Worm (Caenorhabditis elegans) whole organism, L1 larva: ENCODE results near the gene Y53F4B.17.
A peak's percentile ranks its signal among the peaks of the same experiment; 100 is the strongest.

ENCODE experiments used
- C04F5.9 ChIP-seq: sonication (generic microtip); optimal IDR thresholded peaks from 2 replicates; lab custom pipeline; 2016; ENCODE audit warnings: missing genetic modification characterization, missing compliant biosample characterization
- C16A3.4 ChIP-seq: fragments of 150-350 bp; optimal IDR thresholded peaks from 2 replicates; lab custom pipeline; 2014; ENCODE audit warnings: missing biosample characterization, missing genetic modification characterization
- F16B12.6 ChIP-seq: fragments of 150-350 bp; optimal IDR thresholded peaks from 2 replicates; lab custom pipeline; 2014; ENCODE audit warnings: missing biosample characterization, missing genetic modification characterization
- alr-1 ChIP-seq: fragments of 200-800 bp; sonication (Bioruptor generic); optimal IDR thresholded peaks from 2 replicates; lab custom pipeline; 2018; ENCODE audit warnings: borderline replicate concordance, mild to moderate bottlenecking, missing genetic modification characterization, missing compliant biosample characterization
- ama-1 ChIP-seq: fragments of 150-350 bp; optimal IDR thresholded peaks from 2 replicates; lab custom pipeline; 2014
- blmp-1 ChIP-seq: fragments of 150-350 bp; optimal IDR thresholded peaks from 2 replicates; lab custom pipeline; 2014; ENCODE audit warnings: missing biosample characterization, missing genetic modification characterization
- ceh-63 ChIP-seq: fragments of 200-800 bp; sonication (Bioruptor generic); optimal IDR thresholded peaks from 2 replicates; lab custom pipeline; 2018; ENCODE audit warnings: mild to moderate bottlenecking, missing genetic modification characterization, missing compliant biosample characterization
- ceh-82 ChIP-seq, 3 experiments: fragments of 150-350 bp in 1 of 3; sonication (generic microtip) in 2 of 3; optimal IDR thresholded peaks; 2 replicates each; lab custom pipeline; 2014 to 2017; ENCODE audit warnings: missing biosample characterization in 3 of 3, missing genetic modification characterization in 3 of 3
- ceh-88 ChIP-seq: fragments of 200-800 bp; sonication (Bioruptor generic); IDR thresholded peaks from 2 replicates; pipeline ENCODE4 v1.3.6; 2022; ENCODE audit warnings: missing genetic modification characterization, missing compliant biosample characterization
- ces-1 ChIP-seq: fragments of 150-350 bp; optimal IDR thresholded peaks from 2 replicates; lab custom pipeline; 2014; ENCODE audit warnings: missing biosample characterization, missing genetic modification reagents, missing genetic modification characterization
- dsc-1 ChIP-seq: sonication (generic microtip); optimal IDR thresholded peaks from 2 replicates; lab custom pipeline; 2016; ENCODE audit warnings: mild to moderate bottlenecking, missing genetic modification characterization, missing compliant biosample characterization
- efl-1 ChIP-seq, 4 experiments: fragments of 150-350 bp; optimal IDR thresholded peaks in 3 of 4; peaks in 1 of 4; 1 replicate in 1 of 4; 2 replicates in 3 of 4; lab custom pipeline; 2014; ENCODE audit warnings: missing biosample characterization in 2 of 4, missing genetic modification characterization in 2 of 4, missing genetic modification reagents in 2 of 4
- efl-3 ChIP-seq: fragments of 200-800 bp; sonication (Bioruptor generic); optimal IDR thresholded peaks from 2 replicates; lab custom pipeline; 2018; ENCODE audit warnings: mild to moderate bottlenecking, missing genetic modification characterization, missing compliant biosample characterization
- elt-3 ChIP-seq, 6 experiments: fragments of 150-350 bp in 1 of 6; sonication (generic microtip); optimal IDR thresholded peaks; 2 replicates each; lab custom pipeline; 2017 to 2018; ENCODE audit warnings: missing biosample characterization in 6 of 6, missing genetic modification characterization in 6 of 6, inconsistent platforms in 1 of 6
- fkh-10 ChIP-seq: sonication (generic microtip); optimal IDR thresholded peaks from 2 replicates; lab custom pipeline; 2017; ENCODE audit warnings: missing biosample characterization, missing genetic modification reagents, missing genetic modification characterization
- fkh-4 ChIP-seq: sonication (generic microtip); optimal IDR thresholded peaks from 2 replicates; lab custom pipeline; 2016; ENCODE audit warnings: missing compliant biosample characterization, missing genetic modification characterization, borderline replicate concordance
- fkh-8 ChIP-seq: sonication (generic microtip); optimal IDR thresholded peaks from 2 replicates; lab custom pipeline; 2016; ENCODE audit warnings: mild to moderate bottlenecking, missing genetic modification characterization, missing compliant biosample characterization
- jun-1 ChIP-seq: fragments of 150-350 bp; optimal IDR thresholded peaks from 2 replicates; lab custom pipeline; 2014; ENCODE audit warnings: missing biosample characterization, missing genetic modification reagents, missing genetic modification characterization
- lin-13 ChIP-seq: fragments of 150-350 bp; optimal IDR thresholded peaks from 2 replicates; lab custom pipeline; 2014; ENCODE audit warnings: missing biosample characterization, missing genetic modification reagents, missing genetic modification characterization
- lir-3 ChIP-seq: sonication (generic microtip); optimal IDR thresholded peaks from 2 replicates; lab custom pipeline; 2016; ENCODE audit warnings: mild to moderate bottlenecking, missing genetic modification characterization, moderate library complexity, missing compliant biosample characterization; ENCODE audit not compliant: poor library complexity
- mab-9 ChIP-seq: fragments of 200-800 bp; sonication (Bioruptor generic); IDR thresholded peaks from 2 replicates; pipeline ENCODE4 v1.3.6; 2022; ENCODE audit warnings: missing genetic modification reagents, missing genetic modification characterization, missing compliant biosample characterization
- mdl-1 ChIP-seq, 2 experiments: fragments of 150-350 bp; optimal IDR thresholded peaks; 2 replicates each; lab custom pipeline; 2014 to 2017; ENCODE audit warnings: missing biosample characterization in 2 of 2, missing genetic modification characterization in 2 of 2, inconsistent platforms in 1 of 2
- mep-1 ChIP-seq: fragments of 150-350 bp; optimal IDR thresholded peaks from 2 replicates; lab custom pipeline; 2014; ENCODE audit warnings: missing biosample characterization, missing genetic modification characterization
- nhr-11 ChIP-seq: fragments of 150-350 bp; optimal IDR thresholded peaks from 2 replicates; lab custom pipeline; 2014; ENCODE audit warnings: missing biosample characterization, missing genetic modification characterization
- nhr-12 ChIP-seq: sonication (generic microtip); optimal IDR thresholded peaks from 2 replicates; lab custom pipeline; 2017; ENCODE audit warnings: missing biosample characterization, missing genetic modification characterization
- nhr-20 ChIP-seq: sonication (generic microtip); optimal IDR thresholded peaks from 2 replicates; lab custom pipeline; 2016; ENCODE audit warnings: mild to moderate bottlenecking, missing genetic modification characterization, missing compliant biosample characterization
- nhr-237 ChIP-seq: fragments of 150-350 bp; optimal IDR thresholded peaks from 2 replicates; lab custom pipeline; 2014; ENCODE audit warnings: missing biosample characterization, missing genetic modification characterization
- nhr-28 ChIP-seq: fragments of 150-350 bp; optimal IDR thresholded peaks from 2 replicates; lab custom pipeline; 2014; ENCODE audit warnings: missing biosample characterization, missing genetic modification characterization
- nhr-47 ChIP-seq: sonication (generic microtip); optimal IDR thresholded peaks from 2 replicates; lab custom pipeline; 2016; ENCODE audit warnings: mild to moderate bottlenecking, missing genetic modification characterization, moderate library complexity, missing compliant biosample characterization
- nhr-71 ChIP-seq: sonication (generic microtip); optimal IDR thresholded peaks from 2 replicates; lab custom pipeline; 2016; ENCODE audit warnings: mild to moderate bottlenecking, missing genetic modification characterization, moderate library complexity, missing compliant biosample characterization
- nhr-77 ChIP-seq: fragments of 150-350 bp; optimal IDR thresholded peaks from 2 replicates; lab custom pipeline; 2014; ENCODE audit warnings: missing biosample characterization, missing genetic modification characterization
- nhr-85 ChIP-seq: sonication (generic microtip); peaks from one replicate; lab custom pipeline; 2016; ENCODE audit warnings: missing genetic modification characterization, inconsistent platforms, missing compliant biosample characterization
- pag-3 ChIP-seq: sonication (generic microtip); optimal IDR thresholded peaks from 2 replicates; lab custom pipeline; 2017; ENCODE audit warnings: missing genetic modification characterization, mild to moderate bottlenecking, missing compliant biosample characterization, antibody characterized with exemption, borderline replicate concordance; ENCODE audit not compliant: insufficient read depth
- pax-3 ChIP-seq: fragments of 200-800 bp; sonication (Bioruptor generic); optimal IDR thresholded peaks from 2 replicates; lab custom pipeline; 2018; ENCODE audit warnings: mild to moderate bottlenecking, missing genetic modification characterization, moderate library complexity, missing compliant biosample characterization
- pqm-1 ChIP-seq: sonication (generic microtip); optimal IDR thresholded peaks from 3 replicates; lab custom pipeline; 2017; ENCODE audit warnings: missing biosample characterization, missing genetic modification characterization
- skn-1 ChIP-seq: fragments of 150-350 bp; optimal IDR thresholded peaks from 2 replicates; lab custom pipeline; 2014; ENCODE audit warnings: missing biosample characterization, missing genetic modification characterization
- snpc-4 ChIP-seq: fragments of 150-350 bp; optimal IDR thresholded peaks from 2 replicates; lab custom pipeline; 2014; ENCODE audit warnings: missing biosample characterization, missing genetic modification characterization
- snu-23 ChIP-seq: sonication (generic microtip); optimal IDR thresholded peaks from 2 replicates; lab custom pipeline; 2016; ENCODE audit warnings: missing genetic modification characterization, missing compliant biosample characterization
- sox-4 ChIP-seq: sonication (generic microtip); optimal IDR thresholded peaks from 2 replicates; lab custom pipeline; 2016; ENCODE audit warnings: missing genetic modification characterization, missing compliant biosample characterization
- sptf-1 ChIP-seq: fragments of 150-350 bp; optimal IDR thresholded peaks from 2 replicates; lab custom pipeline; 2014; ENCODE audit warnings: missing biosample characterization, missing genetic modification characterization
- sup-37 ChIP-seq: fragments of 200-800 bp; sonication (Bioruptor generic); optimal IDR thresholded peaks from 2 replicates; lab custom pipeline; 2018; ENCODE audit warnings: mild to moderate bottlenecking, missing genetic modification characterization, missing compliant biosample characterization
- swsn-7 ChIP-seq: sonication (generic microtip); optimal IDR thresholded peaks from 2 replicates; lab custom pipeline; 2016; ENCODE audit warnings: missing genetic modification characterization, missing compliant biosample characterization
- tbx-2 ChIP-seq: sonication (generic microtip); optimal IDR thresholded peaks from 2 replicates; lab custom pipeline; 2016; ENCODE audit warnings: missing genetic modification characterization, missing compliant biosample characterization
- tlp-1 ChIP-seq: fragments of 150-350 bp; optimal IDR thresholded peaks from 2 replicates; lab custom pipeline; 2014; ENCODE audit warnings: missing biosample characterization, missing genetic modification characterization
- unc-130 ChIP-seq: fragments of 150-350 bp; optimal IDR thresholded peaks from 2 replicates; lab custom pipeline; 2017; ENCODE audit warnings: missing biosample characterization, missing genetic modification characterization, inconsistent platforms
- unc-62 ChIP-seq: fragments of 150-350 bp; optimal IDR thresholded peaks from 2 replicates; lab custom pipeline; 2014; ENCODE audit warnings: missing biosample characterization, missing genetic modification reagents, missing genetic modification characterization
- unc-86 ChIP-seq: sonication (generic microtip); optimal IDR thresholded peaks from 2 replicates; lab custom pipeline; 2016; ENCODE audit warnings: missing genetic modification characterization, missing compliant biosample characterization
- vab-15 ChIP-seq: sonication (generic microtip); optimal IDR thresholded peaks from 2 replicates; lab custom pipeline; 2017; ENCODE audit warnings: missing genotype, mild to moderate bottlenecking, missing genetic modification characterization, missing compliant biosample characterization
- zag-1 ChIP-seq: fragments of 150-350 bp; optimal IDR thresholded peaks from 2 replicates; lab custom pipeline; 2014; ENCODE audit warnings: missing biosample characterization, missing genetic modification characterization

Y53F4B.17 gene

DNA sequence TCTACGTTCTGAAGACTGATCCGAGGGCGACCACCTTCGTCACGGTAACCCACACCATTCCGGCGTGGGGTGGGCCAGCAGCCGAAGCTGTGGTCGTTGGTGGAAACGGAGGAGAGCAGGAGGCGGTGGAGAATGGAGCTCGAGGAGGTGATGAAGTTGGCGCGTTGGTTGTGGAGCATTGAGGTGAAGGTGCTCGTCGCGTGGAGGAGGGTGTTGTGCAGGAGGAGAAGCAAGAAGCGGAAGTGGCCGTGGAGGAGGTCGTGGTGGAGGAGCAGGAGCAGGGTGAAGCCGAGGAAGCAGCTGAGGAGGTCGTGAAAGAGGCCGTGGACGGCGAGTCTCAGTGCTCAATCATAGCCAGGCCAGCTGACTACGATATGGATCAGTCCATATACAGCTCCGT is at the start of gene Y53F4B.17:
Gene Y53F4B.17, plus strand, starts transcription at position 375 of the 400 bp plus-strand sequence.
- TF ChIP-seq nhr-71 (tag; lab: Kevin White, UChicago) (no peak), nhr-237 (no peak), pqm-1 (tag; lab: Kevin White, UChicago) (no peak), alr-1 (tag; lab: Kevin White, UChicago) (no peak), ama-1 (lab: Kevin White, UChicago) (no peak), nhr-12 (tag; lab: Kevin White, UChicago) (no peak)

DNA sequence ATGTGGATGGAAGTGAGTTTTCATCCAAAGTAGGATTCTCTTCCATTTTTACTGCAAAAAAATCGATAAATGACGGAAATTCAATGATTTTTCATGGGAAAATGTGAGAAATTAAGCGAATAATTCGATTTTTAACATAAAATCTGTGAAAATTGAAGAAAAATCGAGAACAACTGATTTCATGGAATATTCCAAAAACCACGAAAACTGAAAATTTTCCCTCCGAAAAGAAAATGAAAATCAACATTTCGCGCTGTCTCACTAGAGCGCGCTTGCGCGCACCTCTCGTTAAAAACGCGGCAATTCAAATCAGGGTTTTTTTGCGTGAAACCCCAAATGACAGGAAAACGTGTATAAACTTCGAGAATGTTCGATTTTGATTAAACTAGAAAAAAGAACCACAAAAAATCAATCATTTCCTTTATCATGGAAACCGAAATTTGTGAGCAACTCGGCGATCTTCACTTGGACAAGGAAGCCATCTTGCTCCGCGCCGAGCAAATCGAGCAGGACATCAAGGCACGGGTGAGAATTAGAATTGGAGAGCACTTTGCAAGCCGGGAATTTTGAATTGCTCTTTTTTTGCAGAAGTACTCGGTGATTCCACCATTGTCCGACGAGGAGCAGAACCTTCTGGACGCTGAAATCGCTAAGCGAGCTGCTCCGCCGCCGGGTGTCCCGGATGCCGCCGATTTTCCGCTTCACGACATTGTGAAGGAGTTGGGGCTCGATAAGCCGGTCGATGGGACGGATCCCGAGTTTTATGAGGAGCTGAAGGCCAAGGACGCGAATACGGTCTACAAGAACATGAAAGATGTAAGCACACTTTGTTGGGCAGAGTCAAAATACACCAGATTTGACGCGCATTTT is 47.9 kb upstream of the Y53F4B.17 start, which contains the start of the genes Y53F4B.9 and Y53F4B.11:
Gene Y53F4B.9, minus strand, starts transcription at position 51 of the 870 bp plus-strand sequence.
Gene Y53F4B.11, plus strand, starts transcription at position 383 of the 870 bp plus-strand sequence.
- no peak for TF ChIP-seq fkh-4
- peak; percentile 87 for TF ChIP-seq C16A3.4 (tag; lab: Kevin White, UChicago)
- TF ChIP-seq ceh-88: peak; percentile 50; the same call in 1 of the 2 replicates
- peak; percentile 88 for TF ChIP-seq nhr-47
- TF ChIP-seq blmp-1 (tag; lab: Kevin White, UChicago): peak; percentile 82
- peak; percentile 60 for TF ChIP-seq fkh-10 (GFP tag; lab: Kevin White, UChicago)
- peak; percentile 88 for TF ChIP-seq snpc-4 (tag; lab: Kevin White, UChicago)
- no peak for TF ChIP-seq efl-3 (GFP tag; lab: Kevin White, UChicago)
- peak; percentile 78 for TF ChIP-seq lin-13 (GFP tag; lab: Kevin White, UChicago)
- no peak for TF ChIP-seq sup-37 (GFP tag; lab: Kevin White, UChicago)
- peak; percentile 70 to 95 (median 70) for TF ChIP-seq ceh-82 (tag; optimal IDR thresholded peaks at IDR 0.05; lab: Kevin White, UChicago)
- TF ChIP-seq ces-1 (GFP tag; lab: Kevin White, UChicago): no peak
- TF ChIP-seq skn-1 (tag; lab: Kevin White, UChicago): peak; percentile 68
- TF ChIP-seq zag-1 (tag; lab: Kevin White, UChicago): no peak
- TF ChIP-seq ceh-63: peak; percentile 42
- TF ChIP-seq nhr-28 (tag; lab: Kevin White, UChicago): no peak
- peak; percentile 61 for TF ChIP-seq dsc-1
- TF ChIP-seq nhr-85 (tag; lab: Kevin White, UChicago): peak; percentile 39
- no peak for TF ChIP-seq sptf-1
- no peak for TF ChIP-seq tlp-1 (tag; lab: Kevin White, UChicago)
- peak; percentile 75 for TF ChIP-seq nhr-20 (tag; lab: Kevin White, UChicago)
- TF ChIP-seq fkh-8 (tag; lab: Kevin White, UChicago): peak; percentile 75
- peak; percentile 38 for TF ChIP-seq vab-15 (tag; lab: Kevin White, UChicago)
- no peak for TF ChIP-seq unc-62 (GFP tag; lab: Kevin White, UChicago)
- TF ChIP-seq pag-3 (tag; lab: Kevin White, UChicago): no peak
- peak; percentile 99 to 100 for TF ChIP-seq efl-1 (optimal IDR thresholded peaks at IDR 0.05; lab: Kevin White, UChicago)
- peak; percentile 100 for TF ChIP-seq efl-1 (GFP tag; optimal IDR thresholded peaks at IDR 0.05 in 1 of 2; lab: Kevin White, UChicago)
- TF ChIP-seq mdl-1 (tag; optimal IDR thresholded peaks at IDR 0.05; lab: Kevin White, UChicago): peak in 1 of 2 experiments; percentile 70
- peak; percentile 69 for TF ChIP-seq unc-86 (tag; lab: Kevin White, UChicago)
- TF ChIP-seq nhr-11 (tag; lab: Kevin White, UChicago): peak; percentile 16
- peak; percentile 71 for TF ChIP-seq mep-1 (tag; lab: Kevin White, UChicago)
- TF ChIP-seq unc-130 (tag; lab: Kevin White, UChicago): peak; percentile 65
- no peak for TF ChIP-seq C04F5.9 (tag; lab: Kevin White, UChicago)
- peak; percentile 67 for TF ChIP-seq swsn-7
- TF ChIP-seq elt-3 (tag; optimal IDR thresholded peaks at IDR 0.05; lab: Kevin White, UChicago): peak in 3 of 6 experiments; percentile 10 to 69 (median 53)
- peak; percentile 85 for TF ChIP-seq snu-23 (GFP tag; lab: Kevin White, UChicago)
- TF ChIP-seq sox-4 (tag; lab: Kevin White, UChicago): peak; percentile 23
- TF ChIP-seq pax-3 (tag; lab: Kevin White, UChicago): peak; percentile 63
- TF ChIP-seq mab-9 (GFP tag; lab: Robert Waterston, UW): peak; percentile 56; the same call in 1 of the 2 replicates
- TF ChIP-seq tbx-2 (tag; lab: Kevin White, UChicago): peak; percentile 78
- peak; percentile 94 for TF ChIP-seq nhr-77 (tag; lab: Kevin White, UChicago)
- no peak for TF ChIP-seq lir-3 (tag; lab: Kevin White, UChicago)
- TF ChIP-seq jun-1 (tag; lab: Kevin White, UChicago): peak; percentile 73
- no peak for TF ChIP-seq pqm-1 (tag; lab: Kevin White, UChicago)
- TF ChIP-seq F16B12.6 (tag; lab: Kevin White, UChicago): peak; percentile 70
